Worm (Caenorhabditis elegans) whole organism, young adult: ENCODE data around the gene F20D6.1.

ENCODE experiments used
- Y67H2A.10 ChIP-seq: fragments of 200-800 bp; sonication (Bioruptor generic); conservative IDR thresholded peaks from 2 replicates; pipeline ENCODE4 v1.3.6; 2022; ENCODE audit warnings: missing genetic modification reagents, missing genetic modification characterization, missing compliant biosample characterization
- ceh-91 ChIP-seq: fragments of 200-800 bp; sonication (Bioruptor generic); IDR thresholded peaks from 2 replicates; pipeline ENCODE4 v1.3.6; 2022; ENCODE audit warnings: missing genetic modification reagents, missing genetic modification characterization, missing compliant biosample characterization
- dpl-1 ChIP-seq: fragments of 150-350 bp; optimal IDR thresholded peaks from 2 replicates; lab custom pipeline; 2014; ENCODE audit warnings: missing biosample characterization, missing genetic modification reagents, missing genetic modification characterization
- gei-17 ChIP-seq: fragments of 200-800 bp; sonication (Bioruptor generic); optimal IDR thresholded peaks from 2 replicates; lab custom pipeline; 2018; ENCODE audit warnings: mild to moderate bottlenecking, missing genetic modification characterization, missing compliant biosample characterization
- snpc-1.1 ChIP-seq: sonication (generic microtip); optimal IDR thresholded peaks from 2 replicates; lab custom pipeline; 2017; ENCODE audit warnings: missing genetic modification characterization, mild to moderate bottlenecking, missing compliant biosample characterization, antibody characterized with exemption, moderate library complexity, missing genotype, missing genetic modification reagents; ENCODE audit not compliant: insufficient read depth
- snpc-3.4 ChIP-seq: sonication (generic microtip); optimal IDR thresholded peaks from 2 replicates; lab custom pipeline; 2017; ENCODE audit warnings: missing genetic modification characterization, mild to moderate bottlenecking, missing compliant biosample characterization, antibody characterized with exemption, moderate library complexity, missing genotype, missing genetic modification reagents
- unc-62 ChIP-seq: fragments of 150-350 bp; optimal IDR thresholded peaks from 2 replicates; lab custom pipeline; 2014; ENCODE audit warnings: missing biosample characterization, missing genetic modification reagents, missing genetic modification characterization

ce11 chrV:8228712-8229119 is 38.2 kb downstream of the F20D6.1 start:
- peak; percentile 65 for TF ChIP-seq ceh-91 (GFP tag; lab: Robert Waterston, UW)
- peak; percentile 40 for TF ChIP-seq dpl-1 (GFP tag; lab: Kevin White, UChicago)
- TF ChIP-seq snpc-3.4 (tag; lab: Kevin White, UChicago), result peak; percentile 99
- TF ChIP-seq snpc-1.1 (tag; lab: Kevin White, UChicago), result peak; percentile 99
- TF ChIP-seq unc-62, result no peak
- TF ChIP-seq gei-17 (GFP tag; lab: Kevin White, UChicago), result peak; percentile 55
- no peak for TF ChIP-seq Y67H2A.10 (GFP tag; lab: Robert Waterston, UW)
